Fruit fly (Drosophila melanogaster) whole organism, embryonic: ENCODE results near the gene 5-HT7.

Source experiments
- ATbp ChIP-seq: fragments of 200-800 bp; sonication (Bioruptor generic); optimal IDR thresholded peaks from 2 replicates; lab custom pipeline; 2017; ENCODE audit warnings: missing biosample characterization, mild to moderate bottlenecking, missing genetic modification characterization, missing genetic modification reagents
- Aef1 ChIP-seq: fragments of 200-800 bp; sonication (Bioruptor generic); IDR thresholded peaks from 3 replicates; pipeline ENCODE4 v1.3.6; 2022; ENCODE audit warnings: missing biosample characterization, missing genetic modification characterization
- CG15073 ChIP-seq: fragments of 200-800 bp; sonication (Bioruptor generic); optimal IDR thresholded peaks from 2 replicates; lab custom pipeline; 2016; ENCODE audit warnings: missing biosample characterization, missing genetic modification characterization
- Dek ChIP-seq: fragments of 200-800 bp; sonication (Bioruptor generic); optimal IDR thresholded peaks from 3 replicates; lab custom pipeline; 2019; ENCODE audit warnings: missing biosample characterization, mild to moderate bottlenecking, missing genetic modification characterization, moderate library complexity
- Side ChIP-seq: fragments of 200-800 bp; sonication (Bioruptor generic); optimal IDR thresholded peaks from 2 replicates; lab custom pipeline; 2016; ENCODE audit warnings: missing biosample characterization, missing genetic modification characterization
- jing ChIP-seq: fragments of 200-800 bp; sonication (Bioruptor generic); optimal IDR thresholded peaks from 2 replicates; lab custom pipeline; 2018; ENCODE audit warnings: missing biosample characterization, mild to moderate bottlenecking, missing genetic modification characterization
- kni ChIP-seq: fragments of 200-800 bp; sonication (Bioruptor generic); optimal IDR thresholded peaks from 3 replicates; lab custom pipeline; 2017; ENCODE audit warnings: mild to moderate bottlenecking, missing biosample characterization, missing genetic modification reagents, missing genetic modification characterization
- sima ChIP-seq: fragments of 200-800 bp; sonication (Bioruptor generic); optimal IDR thresholded peaks from 2 replicates; lab custom pipeline; 2016; ENCODE audit warnings: missing biosample characterization, missing genetic modification characterization
- tio ChIP-seq: fragments of 200-800 bp; sonication (Bioruptor generic); optimal IDR thresholded peaks from 2 replicates; lab custom pipeline; 2017; ENCODE audit warnings: missing biosample characterization, missing genetic modification characterization, inconsistent platforms
- unpg ChIP-seq: fragments of 200-800 bp; sonication (Bioruptor generic); optimal IDR thresholded peaks from 3 replicates; lab custom pipeline; 2018; ENCODE audit warnings: missing biosample characterization, mild to moderate bottlenecking, missing genetic modification characterization, moderate library complexity

dm6 chr3R:31059036-31059806 lies 42.5 kb upstream of the 5-HT7 start:
- TF ChIP-seq ATbp (GFP tag; lab: Kevin White, UChicago), result peak; percentile 88
- peak; percentile 79 for TF ChIP-seq tio (GFP tag; lab: Kevin White, UChicago)
- TF ChIP-seq sima (GFP tag; lab: Kevin White, UChicago), result no peak
- TF ChIP-seq kni (GFP tag; lab: Kevin White, UChicago), result peak; percentile 88
- TF ChIP-seq Side, result no peak
- TF ChIP-seq Dek (tag; lab: Kevin White, UChicago), result peak; percentile 70
- TF ChIP-seq jing, result peak; percentile 72
- peak; percentile 79 for TF ChIP-seq Aef1 (GFP tag; lab: Robert Waterston, UW)
- peak; percentile 85 for TF ChIP-seq unpg
- TF ChIP-seq CG15073 (GFP tag; lab: Kevin White, UChicago), result peak; percentile 24
